Worm (Caenorhabditis elegans) whole organism, late embryonic: ENCODE measurements around the gene mop-25.2.

Source experiments
- C08G9.2 ChIP-seq: sonication (generic microtip); optimal IDR thresholded peaks from 2 replicates; lab custom pipeline; 2016; ENCODE audit warnings: mild to moderate bottlenecking, missing genetic modification characterization, moderate library complexity, missing compliant biosample characterization
- K02D7.2 ChIP-seq: sonication (generic microtip); optimal IDR thresholded peaks from 2 replicates; lab custom pipeline; 2017; ENCODE audit warnings: mild to moderate bottlenecking, missing genetic modification characterization, missing compliant biosample characterization
- Y22D7AL.16 ChIP-seq: sonication (generic microtip); optimal IDR thresholded peaks from 2 replicates; lab custom pipeline; 2016; ENCODE audit warnings: missing genetic modification characterization, missing compliant biosample characterization
- ama-1 ChIP-seq: fragments of 150-350 bp; optimal IDR thresholded peaks from 2 replicates; lab custom pipeline; 2014
- ceh-19 ChIP-seq: fragments of 200-800 bp; sonication (Bioruptor generic); optimal IDR thresholded peaks from 2 replicates; lab custom pipeline; 2018; ENCODE audit warnings: mild to moderate bottlenecking, missing genetic modification characterization, missing compliant biosample characterization
- ceh-2 ChIP-seq: sonication (generic microtip); optimal IDR thresholded peaks from 2 replicates; lab custom pipeline; 2016; ENCODE audit warnings: missing genotype, missing genetic modification characterization, missing compliant biosample characterization
- ceh-31 ChIP-seq: sonication (generic microtip); optimal IDR thresholded peaks from 2 replicates; lab custom pipeline; 2016; ENCODE audit warnings: missing genetic modification characterization, missing compliant biosample characterization
- ceh-48 ChIP-seq: sonication (generic microtip); optimal IDR thresholded peaks from 2 replicates; lab custom pipeline; 2016; ENCODE audit warnings: missing genetic modification characterization, inconsistent platforms, missing compliant biosample characterization
- ceh-9 ChIP-seq: sonication (generic microtip); optimal IDR thresholded peaks from 2 replicates; lab custom pipeline; 2016; ENCODE audit warnings: mild to moderate bottlenecking, missing genetic modification characterization, inconsistent platforms, missing compliant biosample characterization
- dmd-4 ChIP-seq: sonication (generic microtip); optimal IDR thresholded peaks from 2 replicates; lab custom pipeline; 2016; ENCODE audit warnings: borderline replicate concordance, missing genetic modification characterization, missing compliant biosample characterization
- dve-1 ChIP-seq: sonication (generic microtip); optimal IDR thresholded peaks from 2 replicates; lab custom pipeline; 2017; ENCODE audit warnings: antibody characterized with exemption, mild to moderate bottlenecking, missing genetic modification characterization, missing compliant biosample characterization
- fax-1 ChIP-seq: sonication (generic microtip); optimal IDR thresholded peaks from 2 replicates; lab custom pipeline; 2016; ENCODE audit warnings: missing genotype, missing genetic modification characterization, missing compliant biosample characterization
- fkh-6 ChIP-seq: sonication (generic microtip); optimal IDR thresholded peaks from 2 replicates; lab custom pipeline; 2016; ENCODE audit warnings: missing genetic modification characterization, missing compliant biosample characterization
- hlh-8 ChIP-seq: sonication (generic microtip); optimal IDR thresholded peaks from 2 replicates; lab custom pipeline; 2016; ENCODE audit warnings: missing genotype, missing genetic modification characterization, missing compliant biosample characterization
- nfya-1 ChIP-seq: sonication (generic microtip); optimal IDR thresholded peaks from 2 replicates; lab custom pipeline; 2017; ENCODE audit warnings: missing genetic modification characterization, mild to moderate bottlenecking, missing compliant biosample characterization, antibody characterized with exemption, moderate library complexity
- nhr-11 ChIP-seq: fragments of 150-350 bp; optimal IDR thresholded peaks from 2 replicates; lab custom pipeline; 2014; ENCODE audit warnings: missing biosample characterization, missing genetic modification characterization
- pha-2 ChIP-seq: sonication (generic microtip); optimal IDR thresholded peaks from 2 replicates; lab custom pipeline; 2017; ENCODE audit warnings: mild to moderate bottlenecking, missing genetic modification characterization, missing compliant biosample characterization
- pha-4 ChIP-seq: fragments of 150-350 bp; optimal IDR thresholded peaks from 2 replicates; lab custom pipeline; 2018; ENCODE audit warnings: missing biosample characterization, missing genetic modification reagents, missing genetic modification characterization
- pros-1 ChIP-seq: fragments of 150-350 bp; optimal IDR thresholded peaks from 2 replicates; lab custom pipeline; 2014; ENCODE audit warnings: missing biosample characterization, missing genetic modification reagents, missing genetic modification characterization
- sdc-2 ChIP-seq: sonication (generic microtip); optimal IDR thresholded peaks from 2 replicates; lab custom pipeline; 2016; ENCODE audit warnings: missing genotype, missing genetic modification characterization, missing compliant biosample characterization
- tbx-2 ChIP-seq: sonication (generic microtip); optimal IDR thresholded peaks from 2 replicates; lab custom pipeline; 2016; ENCODE audit warnings: missing genetic modification characterization, missing compliant biosample characterization
- unc-42 ChIP-seq: sonication (generic microtip); optimal IDR thresholded peaks from 2 replicates; lab custom pipeline; 2016; ENCODE audit warnings: missing genotype, missing genetic modification characterization, missing compliant biosample characterization
- unc-86 ChIP-seq: sonication (generic microtip); optimal IDR thresholded peaks from 2 replicates; lab custom pipeline; 2016; ENCODE audit warnings: missing genetic modification characterization, missing compliant biosample characterization
- zip-5 ChIP-seq: sonication (generic microtip); optimal IDR thresholded peaks from 2 replicates; lab custom pipeline; 2016; ENCODE audit warnings: missing genetic modification characterization, missing compliant biosample characterization
- ztf-16 ChIP-seq: sonication (generic microtip); optimal IDR thresholded peaks from 2 replicates; lab custom pipeline; 2017; ENCODE audit warnings: missing genetic modification characterization, missing compliant biosample characterization

mop-25.2 gene

ce11 chrII:9708835-9709299 is 5.4 kb upstream of the mop-25.2 start, which contains the start of gene glt-5:
glt-5 (minus strand) TSS chrII:9708885.
- TF ChIP-seq nhr-11 (tag; lab: Kevin White, UChicago): no peak
- TF ChIP-seq tbx-2 (tag; lab: Kevin White, UChicago): no peak
- TF ChIP-seq pha-2: no peak
- no peak for TF ChIP-seq unc-86 (tag; lab: Kevin White, UChicago)
- no peak for TF ChIP-seq ztf-16 (tag; lab: Kevin White, UChicago)
- TF ChIP-seq pros-1 (tag; lab: Kevin White, UChicago): no peak

- no peak for TF ChIP-seq ama-1 (lab: Kevin White, UChicago)
- peak; percentile 0 for TF ChIP-seq nfya-1 (tag; lab: Kevin White, UChicago)
Observed at ce11 chrII:9706207-9706606, 2.7 kb upstream of the mop-25.2 start, which contains the start of gene Y53C12A.3. Y53C12A.3 (minus strand) TSS chrII:9706240.

- no peak for TF ChIP-seq hlh-8 (tag; lab: Kevin White, UChicago)
- TF ChIP-seq dmd-4 (tag; lab: Kevin White, UChicago): no peak
- TF ChIP-seq dve-1 (tag; lab: Kevin White, UChicago): no peak
- TF ChIP-seq ceh-31 (tag; lab: Kevin White, UChicago): no peak
Observed at ce11 chrII:9704746-9705145, 1.2 kb upstream of the mop-25.2 start, which contains the start of gene Y53C12A.10. Y53C12A.10 (minus strand) TSS chrII:9704846.

- TF ChIP-seq sdc-2 (tag; lab: Kevin White, UChicago): no peak
- no peak for TF ChIP-seq ztf-16 (tag; lab: Kevin White, UChicago)
- no peak for TF ChIP-seq fax-1 (tag; lab: Kevin White, UChicago)
- TF ChIP-seq C08G9.2 (tag; lab: Kevin White, UChicago): no peak
- TF ChIP-seq dmd-4 (tag; lab: Kevin White, UChicago): no peak
- no peak for TF ChIP-seq fkh-6 (tag; lab: Kevin White, UChicago)
- TF ChIP-seq ceh-2 (tag; lab: Kevin White, UChicago): no peak
- TF ChIP-seq ama-1 (lab: Kevin White, UChicago): no peak
- no peak for TF ChIP-seq Y22D7AL.16 (tag; lab: Kevin White, UChicago)
- no peak for TF ChIP-seq ceh-9 (tag; lab: Kevin White, UChicago)
- TF ChIP-seq K02D7.2 (tag; lab: Kevin White, UChicago): no peak
- no peak for TF ChIP-seq zip-5 (tag; lab: Kevin White, UChicago)
Observed at ce11 chrII:9700363-9700762, 3.1 kb downstream of the mop-25.2 start, which contains the start of the genes Y53C12A.8 and Y53C12A.7. Y53C12A.8 (minus strand) TSS chrII:9700463. Y53C12A.7 (plus strand) TSS chrII:9700543.

ce11 chrII:9695942-9696341 is 7.6 kb downstream of the mop-25.2 start:
- no peak for TF ChIP-seq ceh-19
- peak; percentile 55 for TF ChIP-seq unc-42 (tag; lab: Kevin White, UChicago)

ce11 chrII:9691839-9692238 is 11.7 kb downstream of the mop-25.2 start, which contains the start of gene nlp-11:
nlp-11 (minus strand) TSS chrII:9691939.
- TF ChIP-seq K02D7.2 (tag; lab: Kevin White, UChicago): no peak
- TF ChIP-seq ceh-48 (tag; lab: Kevin White, UChicago): no peak
- TF ChIP-seq hlh-8 (tag; lab: Kevin White, UChicago): no peak
- TF ChIP-seq pha-4 (tag; lab: Kevin White, UChicago): no peak

- TF ChIP-seq pha-2 (no peak), unc-42 (tag; lab: Kevin White, UChicago) (peak; percentile 78), ceh-31 (tag; lab: Kevin White, UChicago) (no peak)
Observed at ce11 chrII:9690067-9690632, 13.4 kb downstream of the mop-25.2 start.
